Worm (Caenorhabditis elegans): ENCODE data around the gene ani-3.

ce11 chrV:19666308-19666707, 31.2 kb upstream of the ani-3 start:
- no peak for TF ChIP-seq ref-1 (GFP tag; conservative IDR thresholded peaks at IDR 0.05)
- no peak for TF ChIP-seq ztf-23 (GFP tag; IDR thresholded peaks at IDR 0.05)
- no peak for TF ChIP-seq T22C8.4 (GFP tag; IDR thresholded peaks at IDR 0.05)
- no peak for TF ChIP-seq flt-1 (GFP tag; IDR thresholded peaks at IDR 0.05)
- TF ChIP-seq klf-2 (GFP tag; conservative IDR thresholded peaks at IDR 0.05) = no peak
- no peak for TF ChIP-seq cog-1 (tag; optimal IDR thresholded peaks at IDR 0.05)
- no peak for TF ChIP-seq tab-1 (GFP tag; IDR thresholded peaks at IDR 0.05)
- TF ChIP-seq med-1 (GFP tag; optimal IDR thresholded peaks at IDR 0.05; ENCODE audit: insufficient read depth) = no peak
- peak; percentile 85; the same call in 1 of the 2 replicates for TF ChIP-seq ztf-29 (GFP tag; IDR thresholded peaks at IDR 0.05)

Data from whole organism, midembryonic.